Worm (Caenorhabditis elegans) whole organism, midembryonic: ENCODE results near the gene wrt-10.

Experiments
- T22C8.4 ChIP-seq: fragments of 200-800 bp; sonication (Bioruptor generic); IDR thresholded peaks from 2 replicates; pipeline ENCODE4 v1.3.6; 2022; ENCODE audit warnings: missing genetic modification characterization, missing compliant biosample characterization
- cog-1 ChIP-seq: sonication (generic microtip); optimal IDR thresholded peaks from 2 replicates; lab custom pipeline; 2016; ENCODE audit warnings: missing genetic modification characterization, missing compliant biosample characterization
- flt-1 ChIP-seq: fragments of 200-800 bp; sonication (Bioruptor generic); IDR thresholded peaks from 2 replicates; pipeline ENCODE4 v1.3.6; 2022; ENCODE audit warnings: missing genetic modification characterization, missing compliant biosample characterization
- klf-2 ChIP-seq: fragments of 200-800 bp; sonication (Bioruptor generic); conservative IDR thresholded peaks from 2 replicates; pipeline ENCODE4 v1.3.6; 2022; ENCODE audit warnings: missing genetic modification reagents, missing genetic modification characterization, missing compliant biosample characterization
- med-1 ChIP-seq: sonication (generic microtip); optimal IDR thresholded peaks from 2 replicates; lab custom pipeline; 2017; ENCODE audit warnings: missing genetic modification characterization, mild to moderate bottlenecking, missing compliant biosample characterization, antibody characterized with exemption, missing genetic modification reagents; ENCODE audit not compliant: insufficient read depth
- ref-1 ChIP-seq: fragments of 200-800 bp; sonication (Bioruptor generic); conservative IDR thresholded peaks from 2 replicates; pipeline ENCODE4 v1.3.6; 2022; ENCODE audit warnings: missing genetic modification reagents, missing genetic modification characterization, missing compliant biosample characterization
- tab-1 ChIP-seq: fragments of 200-800 bp; sonication (Bioruptor generic); IDR thresholded peaks from 2 replicates; pipeline ENCODE4 v1.3.6; 2022; ENCODE audit warnings: missing genetic modification characterization, missing compliant biosample characterization
- ztf-23 ChIP-seq: fragments of 200-800 bp; sonication (Bioruptor generic); IDR thresholded peaks from 2 replicates; pipeline ENCODE4 v1.3.6; 2022; ENCODE audit warnings: missing genetic modification reagents, missing genetic modification characterization, missing compliant biosample characterization
- ztf-29 ChIP-seq: fragments of 200-800 bp; sonication (Bioruptor generic); IDR thresholded peaks from 2 replicates; pipeline ENCODE4 v1.3.6; 2022; ENCODE audit warnings: missing genetic modification reagents, missing genetic modification characterization, missing compliant biosample characterization

DNA sequence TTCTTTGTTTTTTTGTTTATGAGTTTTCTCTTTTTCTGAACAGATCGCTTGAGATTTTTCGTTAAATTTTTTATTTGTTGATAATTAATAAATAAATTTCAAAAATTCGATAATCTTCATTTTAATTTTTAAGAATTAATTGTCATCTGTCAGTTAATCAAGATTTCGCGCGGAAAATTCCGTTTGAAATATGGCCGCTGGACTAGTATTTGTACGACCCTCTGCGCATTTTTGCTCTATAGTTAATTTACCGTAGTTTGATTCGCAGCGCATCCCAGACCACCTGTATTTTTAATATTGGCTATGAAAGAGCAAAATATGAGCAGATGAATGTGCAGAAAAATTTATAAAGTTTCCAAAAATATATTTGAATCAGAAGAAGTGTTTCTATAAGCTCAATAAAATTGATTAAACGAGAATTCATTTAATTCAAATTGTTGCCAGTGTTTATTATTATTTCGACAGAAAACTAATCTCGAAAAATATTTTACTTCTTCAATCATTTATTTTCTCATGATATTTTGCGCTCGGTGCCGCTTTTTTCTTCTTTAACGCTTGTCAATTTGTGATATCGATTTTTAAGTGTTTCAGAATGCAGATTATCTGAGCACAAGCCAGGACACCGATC is 3.4 kb upstream of the wrt-10 start, which contains the start of gene nfi-1:
- TF ChIP-seq ztf-23 (GFP tag; lab: Robert Waterston, UW) (no peak), ztf-29 (GFP tag; lab: Robert Waterston, UW) (no peak), flt-1 (GFP tag; lab: Robert Waterston, UW) (no peak), T22C8.4 (GFP tag; lab: Robert Waterston, UW) (no peak), ref-1 (GFP tag; lab: Robert Waterston, UW) (no peak), med-1 (GFP tag; lab: Kevin White, UChicago) (no peak), klf-2 (GFP tag; lab: Robert Waterston, UW) (no peak), cog-1 (no peak), tab-1 (no peak)
